Fruit fly (Drosophila melanogaster): ENCODE results near the gene Ski6.
A peak's percentile ranks its signal among the peaks of the same experiment; 100 is the strongest.

Ski6 gene

dm6 chr2L:13203437-13204137, 18.6 kb downstream of the Ski6 start, which contains the start of gene Pect (continued):
- no peak for TF ChIP-seq Atf3 (GFP tag; optimal IDR thresholded peaks at IDR 0.05)
- TF ChIP-seq onecut (GFP tag; IDR thresholded peaks at IDR 0.05) = no peak; the same call in 1 of the 2 replicates
- TF ChIP-seq CG15269 (tag; optimal IDR thresholded peaks at IDR 0.05) = no peak
- TF ChIP-seq vfl (GFP tag; optimal IDR thresholded peaks at IDR 0.05) = no peak
- no peak for TF ChIP-seq CG17912 (GFP tag; optimal IDR thresholded peaks at IDR 0.05)
- no peak for TF ChIP-seq Aef1 (GFP tag; IDR thresholded peaks at IDR 0.05)
- TF ChIP-seq CG2116 (GFP tag; optimal IDR thresholded peaks at IDR 0.05) = no peak
- TF ChIP-seq ttk (GFP tag; IDR thresholded peaks at IDR 0.05) = no peak
- TF ChIP-seq wek (GFP tag; optimal IDR thresholded peaks at IDR 0.05) = peak; percentile 5
- TF ChIP-seq CG7839 (tag; optimal IDR thresholded peaks at IDR 0.05) = no peak
- peak; percentile 30 for TF ChIP-seq caup (GFP tag; optimal IDR thresholded peaks at IDR 0.05; ENCODE audit: severe bottlenecking)
- TF ChIP-seq Opbp (GFP tag; IDR thresholded peaks at IDR 0.05; ENCODE audit: partially characterized antibody) = peak; percentile 63; the same call in 2 of the 3 replicates
- TF ChIP-seq bsh (GFP tag; optimal IDR thresholded peaks at IDR 0.05) = peak in 1 of 2 experiments; percentile 42
- TF ChIP-seq ab (GFP tag; optimal IDR thresholded peaks at IDR 0.05) = no peak
- no peak for TF ChIP-seq lab (GFP tag; optimal IDR thresholded peaks at IDR 0.05)
- TF ChIP-seq CG8944 (GFP tag; optimal IDR thresholded peaks at IDR 0.05) = no peak
- peak; percentile 60 for TF ChIP-seq unc-4 (GFP tag; IDR thresholded peaks at IDR 0.05; ENCODE audit: partially characterized antibody)
- TF ChIP-seq CG6175 (GFP tag; IDR thresholded peaks at IDR 0.05) = no peak
- peak; percentile 25 for TF ChIP-seq trem (tag; optimal IDR thresholded peaks at IDR 0.05)
- no peak for TF ChIP-seq B-H1 (GFP tag; IDR thresholded peaks at IDR 0.05)
- no peak for TF ChIP-seq CG7271 (tag; optimal IDR thresholded peaks at IDR 0.05)
- TF ChIP-seq Hmr (GFP tag; optimal IDR thresholded peaks at IDR 0.05) = peak; percentile 6
- no peak for TF ChIP-seq klu (GFP tag; IDR thresholded peaks at IDR 0.05)
- TF ChIP-seq NFAT (GFP tag; IDR thresholded peaks at IDR 0.05) = no peak
- TF ChIP-seq CG11398 (GFP tag; optimal IDR thresholded peaks at IDR 0.05) = no peak
- TF ChIP-seq Doc2 (GFP tag; IDR thresholded peaks at IDR 0.05) = no peak
- peak; percentile 8 for TF ChIP-seq CG12104 (GFP tag; optimal IDR thresholded peaks at IDR 0.05)
- no peak for TF ChIP-seq Mrtf (GFP tag; IDR thresholded peaks at IDR 0.05)
- TF ChIP-seq ara (GFP tag; IDR thresholded peaks at IDR 0.05) = no peak
- no peak; the same call in 2 of the 3 replicates for TF ChIP-seq Dbx (GFP tag; IDR thresholded peaks at IDR 0.05)
- peak; percentile 37 for TF ChIP-seq Hr3 (GFP tag; optimal IDR thresholded peaks at IDR 0.05)
- no peak for TF ChIP-seq CG13624 (GFP tag; optimal IDR thresholded peaks at IDR 0.05)
- peak; percentile 29 for TF ChIP-seq Adf1 (GFP tag; IDR thresholded peaks at IDR 0.05)
- TF ChIP-seq CG18599 (GFP tag; optimal IDR thresholded peaks at IDR 0.05) = no peak
- peak; percentile 44; the same call in 1 of the 2 replicates for TF ChIP-seq inv (GFP tag; IDR thresholded peaks at IDR 0.05; ENCODE audit: partially characterized antibody)
- TF ChIP-seq CG10565 (GFP tag; optimal IDR thresholded peaks at IDR 0.05) = no peak
- TF ChIP-seq Oli (tag; optimal IDR thresholded peaks at IDR 0.05) = no peak
- no peak for TF ChIP-seq org-1 (GFP tag; optimal IDR thresholded peaks at IDR 0.05)
- TF ChIP-seq sr (GFP tag; IDR thresholded peaks at IDR 0.05) = no peak
- TF ChIP-seq CG9727 (GFP tag; optimal IDR thresholded peaks at IDR 0.05) = peak; percentile 37
- no peak for TF ChIP-seq gcm (GFP tag; optimal IDR thresholded peaks at IDR 0.05)
- no peak for TF ChIP-seq Bdp1 (GFP tag; optimal IDR thresholded peaks at IDR 0.05)
- peak; percentile 8 for TF ChIP-seq CG12155 (GFP tag; optimal IDR thresholded peaks at IDR 0.05)
- TF ChIP-seq grau (tag; optimal IDR thresholded peaks at IDR 0.05) = peak; percentile 20
- peak; percentile 4 for TF ChIP-seq Six4 (GFP tag; optimal IDR thresholded peaks at IDR 0.05)
- TF ChIP-seq Pdp1 (GFP tag; optimal IDR thresholded peaks at IDR 0.05) = no peak
- no peak for TF ChIP-seq Hr51 (GFP tag; optimal IDR thresholded peaks at IDR 0.05)
- TF ChIP-seq CG4360 (GFP tag; IDR thresholded peaks at IDR 0.05) = no peak
- no peak for TF ChIP-seq tio (GFP tag; optimal IDR thresholded peaks at IDR 0.05)

All from whole organism, embryonic.